Worm (Caenorhabditis elegans) whole organism, young adult: ENCODE data around the gene sra-26.
A peak's percentile ranks its signal among the peaks of the same experiment; 100 is the strongest.

Experiments used
- F10E7.11 ChIP-seq: sonication (generic microtip); optimal IDR thresholded peaks from 2 replicates; lab custom pipeline; 2017; ENCODE audit warnings: mild to moderate bottlenecking, missing genetic modification characterization, moderate library complexity, missing compliant biosample characterization
- F55B11.4 ChIP-seq: sonication (generic microtip); optimal IDR thresholded peaks from 2 replicates; lab custom pipeline; 2016; ENCODE audit warnings: missing compliant biosample characterization, missing genetic modification characterization, borderline replicate concordance; ENCODE audit not compliant: insufficient read depth
- F57C9.4 ChIP-seq: sonication (generic microtip); optimal IDR thresholded peaks from 2 replicates; lab custom pipeline; 2017; ENCODE audit warnings: mild to moderate bottlenecking, missing genetic modification characterization, missing compliant biosample characterization
- T26A5.8 ChIP-seq: sonication (generic microtip); optimal IDR thresholded peaks from 2 replicates; lab custom pipeline; 2016; ENCODE audit warnings: missing genetic modification characterization, missing compliant biosample characterization
- Y56A3A.18 ChIP-seq: fragments of 200-800 bp; sonication (Bioruptor generic); IDR thresholded peaks from 2 replicates; pipeline ENCODE4 v1.3.6; 2022; ENCODE audit warnings: missing genetic modification reagents, missing genetic modification characterization, missing compliant biosample characterization
- attf-3 ChIP-seq: fragments of 200-800 bp; sonication (Bioruptor generic); conservative IDR thresholded peaks from 2 replicates; pipeline ENCODE4 v1.3.6; 2022; ENCODE audit warnings: missing genetic modification reagents, missing genetic modification characterization, missing compliant biosample characterization
- attf-5 ChIP-seq: fragments of 200-800 bp; sonication (Bioruptor generic); optimal IDR thresholded peaks from 2 replicates; lab custom pipeline; 2018; ENCODE audit warnings: mild to moderate bottlenecking, missing genetic modification characterization, missing compliant biosample characterization
- attf-6 ChIP-seq: fragments of 200-800 bp; sonication (Bioruptor generic); IDR thresholded peaks from 2 replicates; pipeline ENCODE4 v1.3.6; 2022; ENCODE audit warnings: missing genetic modification reagents, missing genetic modification characterization, missing compliant biosample characterization
- bed-1 ChIP-seq: fragments of 200-800 bp; sonication (Bioruptor generic); IDR thresholded peaks from 2 replicates; pipeline ENCODE4 v1.3.6; 2022; ENCODE audit warnings: missing genetic modification reagents, missing genetic modification characterization, missing compliant biosample characterization
- bed-2 ChIP-seq: fragments of 200-800 bp; sonication (Bioruptor generic); IDR thresholded peaks from 2 replicates; pipeline ENCODE4 v1.3.6; 2022; ENCODE audit warnings: missing genetic modification reagents, missing genetic modification characterization, missing compliant biosample characterization
- cebp-1 ChIP-seq, 2 experiments: fragments of 200-800 bp in 1 of 2; sonication (Bioruptor generic) in 1 of 2; sonication (generic microtip) in 1 of 2; IDR thresholded peaks in 1 of 2; optimal IDR thresholded peaks in 1 of 2; 2 replicates each; pipeline versions ENCODE4 v1.3.6 to Lab custom; 2017 to 2022; ENCODE audit warnings: missing compliant biosample characterization in 2 of 2, missing genetic modification characterization in 2 of 2, mild to moderate bottlenecking in 1 of 2, missing genetic modification reagents in 1 of 2, moderate library complexity in 1 of 2
- ceh-100 ChIP-seq: fragments of 200-800 bp; sonication (Bioruptor generic); IDR thresholded peaks from 2 replicates; pipeline ENCODE4 v1.3.6; 2022; ENCODE audit warnings: missing genetic modification reagents, missing genetic modification characterization, missing compliant biosample characterization
- chd-7 ChIP-seq: sonication (generic microtip); optimal IDR thresholded peaks from 2 replicates; lab custom pipeline; 2016; ENCODE audit warnings: mild to moderate bottlenecking, missing genetic modification characterization, moderate library complexity, missing compliant biosample characterization
- dox-1 ChIP-seq: fragments of 200-800 bp; sonication (Bioruptor generic); IDR thresholded peaks from 2 replicates; pipeline ENCODE4 v1.3.6; 2022; ENCODE audit warnings: missing genetic modification reagents, missing genetic modification characterization, missing compliant biosample characterization
- dpl-1 ChIP-seq: fragments of 150-350 bp; optimal IDR thresholded peaks from 2 replicates; lab custom pipeline; 2014; ENCODE audit warnings: missing biosample characterization, missing genetic modification reagents, missing genetic modification characterization
- efl-1 ChIP-seq: fragments of 150-350 bp; optimal IDR thresholded peaks from 2 replicates; lab custom pipeline; 2014; ENCODE audit warnings: missing biosample characterization, missing genetic modification reagents, missing genetic modification characterization
- hlh-26 ChIP-seq: fragments of 200-800 bp; sonication (Bioruptor generic); conservative IDR thresholded peaks from 2 replicates; pipeline ENCODE4 v1.3.6; 2022; ENCODE audit warnings: missing genetic modification reagents, missing genetic modification characterization, missing compliant biosample characterization
- hmg-1.2 ChIP-seq: fragments of 200-800 bp; sonication (Bioruptor generic); IDR thresholded peaks from 2 replicates; pipeline ENCODE4 v1.3.6; 2022; ENCODE audit warnings: missing genetic modification reagents, missing genetic modification characterization, missing compliant biosample characterization
- lin-35 ChIP-seq, 3 experiments: fragments of 150-350 bp in 2 of 3; sonication (generic microtip) in 1 of 3; optimal IDR thresholded peaks; 2 replicates each; lab custom pipeline; 2014 to 2018; ENCODE audit warnings: missing biosample characterization in 3 of 3, missing genetic modification characterization in 3 of 3, missing genetic modification reagents in 3 of 3
- lsl-1 ChIP-seq: fragments of 200-800 bp; sonication (Bioruptor generic); optimal IDR thresholded peaks from 2 replicates; lab custom pipeline; 2018; ENCODE audit warnings: mild to moderate bottlenecking, missing genetic modification characterization, moderate library complexity, missing compliant biosample characterization
- lsy-27 ChIP-seq: sonication (generic microtip); optimal IDR thresholded peaks from 2 replicates; lab custom pipeline; 2017; ENCODE audit warnings: missing genetic modification characterization, mild to moderate bottlenecking, missing compliant biosample characterization, antibody characterized with exemption, missing genotype, borderline replicate concordance; ENCODE audit not compliant: insufficient read depth
- madf-6 ChIP-seq: fragments of 200-800 bp; sonication (Bioruptor generic); IDR thresholded peaks from 2 replicates; pipeline ENCODE4 v1.3.6; 2022; ENCODE audit warnings: missing genetic modification reagents, missing genetic modification characterization, missing compliant biosample characterization
- nfya-1 ChIP-seq: sonication (generic microtip); optimal IDR thresholded peaks from 2 replicates; lab custom pipeline; 2017; ENCODE audit warnings: antibody characterized with exemption, missing compliant biosample characterization, missing genetic modification characterization, borderline replicate concordance; ENCODE audit not compliant: insufficient read depth
- nhr-120 ChIP-seq: fragments of 200-800 bp; sonication (Bioruptor generic); IDR thresholded peaks from 2 replicates; pipeline ENCODE4 v1.3.6; 2022; ENCODE audit warnings: missing genetic modification characterization, missing compliant biosample characterization
- nhr-80 ChIP-seq: sonication (generic microtip); optimal IDR thresholded peaks from 2 replicates; lab custom pipeline; 2016; ENCODE audit warnings: missing genetic modification characterization, missing compliant biosample characterization
- pha-4 ChIP-seq: fragments of 150-350 bp; sonication (generic microtip); optimal IDR thresholded peaks from 2 replicates; lab custom pipeline; 2014; ENCODE audit warnings: missing biosample characterization, missing genetic modification reagents, missing genetic modification characterization
- rec-8 ChIP-seq, 2 experiments: sonication (generic microtip); optimal IDR thresholded peaks; 2 replicates each; lab custom pipeline; 2016; ENCODE audit warnings: mild to moderate bottlenecking in 2 of 2, missing genetic modification characterization in 2 of 2, missing genetic modification reagents in 2 of 2, missing genotype in 2 of 2, missing biosample characterization in 1 of 2, missing compliant biosample characterization in 1 of 2, moderate library complexity in 1 of 2
- sdz-38 ChIP-seq: sonication (generic microtip); optimal IDR thresholded peaks from 2 replicates; lab custom pipeline; 2016; ENCODE audit warnings: missing genotype, missing genetic modification characterization, missing compliant biosample characterization
- snpc-1.1 ChIP-seq: sonication (generic microtip); optimal IDR thresholded peaks from 2 replicates; lab custom pipeline; 2017; ENCODE audit warnings: missing genetic modification characterization, mild to moderate bottlenecking, missing compliant biosample characterization, antibody characterized with exemption, moderate library complexity, missing genotype, missing genetic modification reagents; ENCODE audit not compliant: insufficient read depth
- snpc-4 ChIP-seq, 5 experiments: fragments of 150-350 bp in 1 of 5; sonication (generic microtip) in 4 of 5; optimal IDR thresholded peaks; 2 replicates each; lab custom pipeline; 2014 to 2018; ENCODE audit warnings: missing genetic modification characterization in 5 of 5, missing biosample characterization in 3 of 5, antibody characterized with exemption in 2 of 5, mild to moderate bottlenecking in 2 of 5, missing compliant biosample characterization in 2 of 5, missing genotype in 2 of 5, moderate library complexity in 2 of 5, missing genetic modification reagents in 1 of 5
- somi-1 ChIP-seq: fragments of 200-800 bp; sonication (Bioruptor generic); optimal IDR thresholded peaks from 2 replicates; lab custom pipeline; 2018; ENCODE audit warnings: mild to moderate bottlenecking, missing genetic modification characterization, missing compliant biosample characterization
- sptf-2 ChIP-seq: fragments of 200-800 bp; sonication (Bioruptor generic); optimal IDR thresholded peaks from 2 replicates; lab custom pipeline; 2018; ENCODE audit warnings: mild to moderate bottlenecking, missing genetic modification characterization, missing compliant biosample characterization
- xnd-1 ChIP-seq: sonication (generic microtip); optimal IDR thresholded peaks from 2 replicates; lab custom pipeline; 2016; ENCODE audit warnings: missing genotype, missing genetic modification reagents, missing genetic modification characterization, missing compliant biosample characterization
- ztf-18 ChIP-seq: sonication (generic microtip); optimal IDR thresholded peaks from 2 replicates; lab custom pipeline; 2016; ENCODE audit warnings: missing genotype, mild to moderate bottlenecking, missing genetic modification characterization, missing compliant biosample characterization
- ztf-26 ChIP-seq: sonication (generic microtip); optimal IDR thresholded peaks from 2 replicates; lab custom pipeline; 2017; ENCODE audit warnings: missing genetic modification characterization, missing compliant biosample characterization
- ztf-28 ChIP-seq: fragments of 200-800 bp; sonication (Bioruptor generic); IDR thresholded peaks from 2 replicates; pipeline ENCODE4 v1.3.6; 2022; ENCODE audit warnings: missing genetic modification reagents, missing genetic modification characterization, missing compliant biosample characterization
- ztf-6 ChIP-seq: fragments of 200-800 bp; sonication (Bioruptor generic); IDR thresholded peaks from 2 replicates; pipeline ENCODE4 v1.3.6; 2022; ENCODE audit warnings: missing genetic modification reagents, missing genetic modification characterization, missing compliant biosample characterization

The sra-26 gene

DNA sequence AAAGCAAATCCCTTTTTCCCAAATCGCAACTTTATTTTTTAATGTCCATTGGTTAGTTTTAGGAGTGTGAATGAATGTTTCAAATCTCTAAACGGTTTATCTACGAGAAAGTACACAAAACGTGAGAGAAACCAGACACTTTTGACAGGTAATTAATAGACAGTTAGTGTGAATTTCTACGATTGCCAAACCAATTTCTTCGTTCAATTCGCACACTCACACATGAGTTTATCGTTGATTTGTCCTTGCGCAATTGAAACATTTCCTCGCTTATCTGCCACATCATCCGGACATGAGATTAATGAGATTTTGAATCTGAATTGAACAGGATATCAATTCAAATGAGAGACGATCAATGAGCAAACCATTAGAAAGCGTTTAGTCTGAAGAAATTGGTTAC is 41.4 kb downstream of the sra-26 start:
- no peak for TF ChIP-seq bed-1 (GFP tag; lab: Robert Waterston, UW)
- TF ChIP-seq ztf-6 (GFP tag; lab: Robert Waterston, UW): no peak
- no peak for TF ChIP-seq ceh-100
- no peak for TF ChIP-seq dpl-1 (GFP tag; lab: Kevin White, UChicago)
- no peak for TF ChIP-seq F10E7.11 (tag; lab: Kevin White, UChicago)
- no peak for TF ChIP-seq sdz-38
- no peak for TF ChIP-seq T26A5.8 (tag; lab: Kevin White, UChicago)

DNA sequence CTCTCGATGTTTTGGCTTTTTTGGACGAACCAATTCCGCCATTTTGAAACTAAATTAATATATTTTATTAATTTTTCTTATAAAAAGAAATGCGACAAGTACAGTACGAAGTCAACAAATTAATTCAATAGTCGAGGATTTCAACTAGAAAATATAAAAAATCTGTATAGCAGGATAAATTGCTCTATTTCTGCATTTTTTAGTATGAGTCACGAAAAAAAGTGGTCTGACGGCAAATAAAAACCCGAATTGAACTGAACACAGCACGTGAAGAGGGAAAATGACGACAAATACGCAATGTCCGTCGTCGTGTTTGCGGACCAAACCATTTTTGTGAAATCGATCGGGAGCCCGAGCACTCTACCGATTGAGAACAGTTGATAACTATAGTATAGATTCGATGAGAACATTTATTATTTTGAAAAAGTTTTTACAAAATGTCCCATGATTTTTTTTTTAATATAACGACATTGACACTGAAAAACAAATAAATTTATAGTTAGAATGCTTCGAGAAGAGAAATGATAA is 42.2 kb downstream of the sra-26 start, which contains the start of gene epg-5:
Gene epg-5, minus strand, starts transcription at position 51 of the 528 bp plus-strand sequence.
- TF ChIP-seq nhr-80 (tag; lab: Kevin White, UChicago): peak; percentile 21
- no peak for TF ChIP-seq chd-7
- TF ChIP-seq snpc-1.1 (tag; lab: Kevin White, UChicago): no peak
- TF ChIP-seq pha-4 (tag; lab: Kevin White, UChicago): peak; percentile 54
- no peak for TF ChIP-seq F55B11.4 (tag; lab: Kevin White, UChicago)
- TF ChIP-seq lsy-27 (tag; lab: Kevin White, UChicago): no peak
- TF ChIP-seq bed-2 (GFP tag; lab: Robert Waterston, UW): no peak
- peak; percentile 9; the same call in 1 of the 2 replicates for TF ChIP-seq hmg-1.2 (GFP tag; lab: Robert Waterston, UW)
- TF ChIP-seq dpl-1 (GFP tag; lab: Kevin White, UChicago): no peak
- peak; percentile 78 for TF ChIP-seq attf-5 (GFP tag; lab: Kevin White, UChicago)
- no peak for TF ChIP-seq ztf-28 (GFP tag; lab: Robert Waterston, UW)
- TF ChIP-seq xnd-1 (tag; lab: Kevin White, UChicago): no peak
- TF ChIP-seq F57C9.4 (tag; lab: Kevin White, UChicago): no peak
- TF ChIP-seq dox-1 (GFP tag; lab: Robert Waterston, UW): no peak
- no peak for TF ChIP-seq cebp-1 (GFP tag; IDR thresholded peaks at IDR 0.05; lab: Robert Waterston, UW)
- peak; percentile 29 for TF ChIP-seq cebp-1 (tag; optimal IDR thresholded peaks at IDR 0.05; lab: Kevin White, UChicago)
- TF ChIP-seq lsl-1 (GFP tag; lab: Kevin White, UChicago): no peak
- no peak for TF ChIP-seq snpc-4 (GFP tag; optimal IDR thresholded peaks at IDR 0.05; lab: Kevin White, UChicago)
- TF ChIP-seq snpc-4 (tag; optimal IDR thresholded peaks at IDR 0.05; lab: Kevin White, UChicago): peak in 1 of 4 experiments; percentile 3
- no peak for TF ChIP-seq rec-8 (tag; optimal IDR thresholded peaks at IDR 0.05; lab: Kevin White, UChicago)
- no peak for TF ChIP-seq sptf-2 (GFP tag; lab: Kevin White, UChicago)
- TF ChIP-seq nfya-1: no peak

ce11 chrII:6608626-6609025 is 43.0 kb downstream of the sra-26 start:
- no peak for TF ChIP-seq ztf-26 (tag; lab: Kevin White, UChicago)
- no peak for TF ChIP-seq somi-1 (GFP tag; lab: Kevin White, UChicago)
- no peak for TF ChIP-seq hlh-26 (GFP tag; lab: Robert Waterston, UW)
- no peak for TF ChIP-seq F57C9.4 (tag; lab: Kevin White, UChicago)
- no peak for TF ChIP-seq snpc-4 (GFP tag; optimal IDR thresholded peaks at IDR 0.05; lab: Kevin White, UChicago)
- TF ChIP-seq snpc-4 (tag; optimal IDR thresholded peaks at IDR 0.05; lab: Kevin White, UChicago): no peak
- TF ChIP-seq cebp-1 (GFP tag; IDR thresholded peaks at IDR 0.05; lab: Robert Waterston, UW): no peak
- no peak for TF ChIP-seq cebp-1 (tag; optimal IDR thresholded peaks at IDR 0.05; lab: Kevin White, UChicago)
- TF ChIP-seq nhr-120 (GFP tag; lab: Robert Waterston, UW): no peak
- no peak for TF ChIP-seq lsl-1 (GFP tag; lab: Kevin White, UChicago)
- no peak for TF ChIP-seq ztf-18 (tag; lab: Kevin White, UChicago)
- no peak for TF ChIP-seq lsy-27 (tag; lab: Kevin White, UChicago)
- no peak for TF ChIP-seq lin-35 (GFP tag; optimal IDR thresholded peaks at IDR 0.05; lab: Kevin White, UChicago)
- no peak for TF ChIP-seq efl-1 (GFP tag; lab: Kevin White, UChicago)
- TF ChIP-seq attf-6 (GFP tag; lab: Robert Waterston, UW): no peak
- TF ChIP-seq Y56A3A.18 (GFP tag; lab: Robert Waterston, UW): no peak
- no peak for TF ChIP-seq attf-3 (GFP tag; lab: Robert Waterston, UW)
- TF ChIP-seq madf-6 (GFP tag; lab: Robert Waterston, UW): no peak
- TF ChIP-seq dpl-1 (GFP tag; lab: Kevin White, UChicago): no peak
